Fruit fly (Drosophila melanogaster): Measurements from ENCODE around the gene Dnaaf5.

dm6 chr3R:14353733-14354152 is 7.8 kb downstream of the Dnaaf5 start:
- peak; percentile 32 for TF ChIP-seq CG15696 (tag; optimal IDR thresholded peaks at IDR 0.05)
- no peak for TF ChIP-seq Nf-YA (GFP tag; IDR thresholded peaks at IDR 0.05)
- no peak for TF ChIP-seq Dad (GFP tag; optimal IDR thresholded peaks at IDR 0.05)
